Fruit fly (Drosophila melanogaster) whole organism, wandering third instar larva: Measurements from ENCODE around the gene CG17168.
A peak's percentile ranks its signal among the peaks of the same experiment; 100 is the strongest.

Source experiments
- Abd-B ChIP-seq: fragments of >200 bp; optimal IDR thresholded peaks from 2 replicates; lab custom pipeline; 2017; ENCODE audit warnings: missing biosample characterization, missing genetic modification characterization
- CG32264 ChIP-seq: fragments of 200-800 bp; sonication (Bioruptor generic); optimal IDR thresholded peaks from 2 replicates; lab custom pipeline; 2016; ENCODE audit warnings: missing biosample characterization, missing genetic modification characterization
- HLH106 ChIP-seq: fragments of 200-800 bp; optimal IDR thresholded peaks from 3 replicates; lab custom pipeline; 2019; ENCODE audit warnings: missing biosample characterization, mild to moderate bottlenecking, missing genetic modification characterization, moderate library complexity
- Hr78 ChIP-seq: fragments of >200 bp; optimal IDR thresholded peaks from 2 replicates; lab custom pipeline; 2017; ENCODE audit warnings: missing biosample characterization, missing genetic modification characterization
- Hr83 ChIP-seq: fragments of 200-300 bp; sonication (Bioruptor generic); optimal IDR thresholded peaks from 2 replicates; lab custom pipeline; 2016; ENCODE audit warnings: missing biosample characterization, mild to moderate bottlenecking, missing genetic modification characterization, moderate library complexity; ENCODE audit not compliant: poor library complexity, severe bottlenecking
- Mio ChIP-seq: sonication (Bioruptor generic); optimal IDR thresholded peaks from 2 replicates; lab custom pipeline; 2016; ENCODE audit warnings: missing biosample characterization, missing genetic modification characterization
- Myc ChIP-seq: fragments of >200 bp; optimal IDR thresholded peaks from 2 replicates; lab custom pipeline; 2017
- N ChIP-seq: fragments of >200 bp; optimal IDR thresholded peaks from 2 replicates; lab custom pipeline; 2018; ENCODE audit warnings: missing biosample characterization, missing external identifiers, missing genetic modification characterization
- OdsH ChIP-seq: fragments of 200-800 bp; sonication (Bioruptor generic); optimal IDR thresholded peaks from 2 replicates; lab custom pipeline; 2016; ENCODE audit warnings: missing biosample characterization, mild to moderate bottlenecking, missing genetic modification characterization
- Rel ChIP-seq, 2 experiments: fragments of 200-800 bp; sonication (Bioruptor generic) in 1 of 2; optimal IDR thresholded peaks; 2 replicates in 1 of 2; 3 replicates in 1 of 2; lab custom pipeline; 2016 to 2019; ENCODE audit warnings: mild to moderate bottlenecking in 2 of 2, missing biosample characterization in 2 of 2, missing genetic modification characterization in 2 of 2, moderate library complexity in 1 of 2
- Sp1 ChIP-seq: fragments of 200-800 bp; sonication (Bioruptor generic); optimal IDR thresholded peaks from 3 replicates; lab custom pipeline; 2019; ENCODE audit warnings: missing biosample characterization, mild to moderate bottlenecking, missing genetic modification characterization, moderate library complexity
- Vsx2 ChIP-seq: fragments of 200-300, 225-300 bp; sonication (Bioruptor generic); optimal IDR thresholded peaks from 2 replicates; lab custom pipeline; 2018; ENCODE audit warnings: missing biosample characterization, missing genetic modification characterization; ENCODE audit not compliant: partially characterized antibody
- br ChIP-seq: fragments of 200-800 bp; sonication (Bioruptor generic); optimal IDR thresholded peaks from 2 replicates; lab custom pipeline; 2016; ENCODE audit warnings: missing biosample characterization, missing genetic modification characterization
- dl ChIP-seq, 2 experiments: fragments of 175-275, 200-275 bp in 1 of 2; fragments of 200-275 bp in 1 of 2; sonication (Bioruptor generic); optimal IDR thresholded peaks; lab custom pipeline; 2018; ENCODE audit warnings: mild to moderate bottlenecking in 2 of 2, missing biosample characterization in 2 of 2, missing genetic modification characterization in 2 of 2, moderate library complexity in 2 of 2; ENCODE audit not compliant: partially characterized antibody in 2 of 2, insufficient read depth in 1 of 2
- dmrt93B ChIP-seq: fragments of 200-800 bp; sonication (Bioruptor generic); optimal IDR thresholded peaks from 2 replicates; lab custom pipeline; 2018; ENCODE audit warnings: missing biosample characterization, mild to moderate bottlenecking, missing genetic modification characterization
- ey ChIP-seq: fragments of 200-800 bp; sonication (Bioruptor generic); optimal IDR thresholded peaks from 2 replicates; lab custom pipeline; 2016; ENCODE audit warnings: missing biosample characterization, missing genetic modification characterization
- foxo ChIP-seq, 2 experiments: fragments of 200-800 bp; sonication (Bioruptor generic); optimal IDR thresholded peaks; 2 replicates in 1 of 2; 3 replicates in 1 of 2; lab custom pipeline; 2016 to 2017; ENCODE audit warnings: missing biosample characterization in 2 of 2, missing genetic modification characterization in 2 of 2
- pan ChIP-seq: fragments of >200 bp; optimal IDR thresholded peaks from 2 replicates; lab custom pipeline; 2017
- psq ChIP-seq: fragments of 200-800 bp; sonication (Bioruptor generic); optimal IDR thresholded peaks from 3 replicates; lab custom pipeline; 2017; ENCODE audit warnings: missing biosample characterization, mild to moderate bottlenecking, missing genetic modification characterization, moderate library complexity
- sage ChIP-seq: fragments of 200-800 bp; sonication (Bioruptor generic); optimal IDR thresholded peaks from 2 replicates; lab custom pipeline; 2016; ENCODE audit warnings: missing biosample characterization, mild to moderate bottlenecking, missing genetic modification characterization
- tai ChIP-seq: sonication (Bioruptor generic); optimal IDR thresholded peaks from 2 replicates; lab custom pipeline; 2016; ENCODE audit warnings: missing biosample characterization, missing genetic modification characterization
- usp ChIP-seq: fragments of >200 bp; optimal IDR thresholded peaks from 2 replicates; lab custom pipeline; 2017; ENCODE audit warnings: missing biosample characterization, missing genetic modification characterization
- woc ChIP-seq: sonication (Bioruptor generic); optimal IDR thresholded peaks from 2 replicates; lab custom pipeline; 2016; ENCODE audit warnings: missing biosample characterization, mild to moderate bottlenecking, missing genetic modification characterization

The CG17168 gene

dm6 chrX:23082407-23082905 lies at the start of gene CG17168, which contains the start of gene CG17163:
Gene CG17168 (plus strand): TSS chrX:23082738.
Gene CG17163 (minus strand): TSS chrX:23082709.
- TF ChIP-seq Rel (GFP tag; optimal IDR thresholded peaks at IDR 0.05; lab: Kevin White, UChicago) = no peak
- peak; percentile 46 for TF ChIP-seq Rel (tag; optimal IDR thresholded peaks at IDR 0.05; lab: Kevin White, UChicago)
- TF ChIP-seq woc = no peak

DNA sequence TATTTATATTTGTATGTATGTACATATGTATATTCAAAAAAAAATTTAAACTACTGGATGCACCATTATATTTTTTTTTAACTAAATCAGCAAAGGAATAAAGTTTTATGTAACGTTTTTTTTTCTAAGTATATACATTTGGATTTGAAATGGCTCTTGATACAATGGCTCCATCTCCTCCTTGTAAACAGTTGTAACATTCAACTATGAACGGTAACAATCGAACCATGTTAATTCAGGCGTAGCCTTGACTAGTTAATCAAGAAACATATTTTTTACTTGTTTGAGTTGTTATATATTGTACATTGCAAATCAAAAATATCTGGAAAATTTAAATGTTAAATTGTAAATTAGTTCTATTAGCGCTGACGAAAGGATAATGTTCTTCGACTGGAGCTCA lies 46.8 kb upstream of the CG17168 start, which contains the start of gene CG12061:
Gene CG12061, plus strand, starts transcription at position 301 of the 400 bp plus-strand sequence.
- TF ChIP-seq dmrt93B (GFP tag; lab: Kevin White, UChicago) (no peak), Vsx2 (GFP tag; lab: Kevin White, UChicago) (no peak), psq (GFP tag; lab: Kevin White, UChicago) (no peak), ey (GFP tag; lab: Kevin White, UChicago) (no peak), br (GFP tag; lab: Kevin White, UChicago) (no peak), OdsH (no peak), N (GFP tag; lab: Kevin White, UChicago) (no peak), pan (lab: Kevin White, UChicago) (no peak), HLH106 (tag; lab: Kevin White, UChicago) (no peak), tai (no peak), dl (GFP tag; optimal IDR thresholded peaks at IDR 0.05; lab: Kevin White, UChicago; ENCODE audit: insufficient read depth in 1 of 2, partially characterized antibody in 2 of 2) (no peak), Sp1 (GFP tag; lab: Kevin White, UChicago) (no peak), Abd-B (no peak), sage (no peak)

dm6 chrX:23067521-23068459 lies 14.7 kb upstream of the CG17168 start, which contains the start of gene CG17167:
Gene CG17167 (plus strand): TSS chrX:23068301.
- TF ChIP-seq woc (no peak), Rel (GFP tag; optimal IDR thresholded peaks at IDR 0.05; lab: Kevin White, UChicago) (no peak), Rel (tag; optimal IDR thresholded peaks at IDR 0.05; lab: Kevin White, UChicago) (peak; percentile 85), CG32264 (GFP tag; lab: Kevin White, UChicago) (no peak)

DNA sequence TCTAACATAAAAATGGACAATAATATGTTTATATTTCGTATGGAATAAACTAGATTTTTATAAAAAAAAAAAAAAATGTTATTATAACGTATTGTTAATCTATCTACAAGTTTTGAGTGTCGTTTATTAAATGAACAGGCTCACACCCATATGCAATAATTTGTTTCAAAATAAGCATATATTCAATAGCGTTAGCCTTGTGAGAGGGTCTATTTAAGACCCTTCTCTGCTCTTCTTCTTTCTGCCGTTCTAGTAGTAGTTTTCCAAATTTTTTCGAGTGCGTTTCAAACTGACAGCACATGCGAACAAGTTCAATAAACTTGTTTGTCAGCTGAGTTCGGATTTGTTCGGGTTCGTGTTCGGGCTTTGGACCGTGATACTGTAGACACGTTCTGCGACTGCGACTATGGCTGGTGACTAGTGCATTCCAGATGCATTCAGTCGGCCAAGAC lies 11.3 kb upstream of the CG17168 start:
- TF ChIP-seq Myc (no peak), usp (GFP tag; lab: Kevin White, UChicago) (no peak), woc (peak; percentile 1), Hr78 (GFP tag; lab: Kevin White, UChicago) (no peak), Sp1 (GFP tag; lab: Kevin White, UChicago) (peak; percentile 1), N (GFP tag; lab: Kevin White, UChicago) (no peak), HLH106 (tag; lab: Kevin White, UChicago) (peak; percentile 27), dmrt93B (GFP tag; lab: Kevin White, UChicago) (peak; percentile 22), tai (no peak), Mio (GFP tag; lab: Kevin White, UChicago) (no peak), foxo (GFP tag; optimal IDR thresholded peaks at IDR 0.05; lab: Kevin White, UChicago) (peak in 1 of 2 experiments; percentile 12)

- TF ChIP-seq N (GFP tag; lab: Kevin White, UChicago) (no peak), Rel (GFP tag; optimal IDR thresholded peaks at IDR 0.05; lab: Kevin White, UChicago) (no peak), Rel (tag; optimal IDR thresholded peaks at IDR 0.05; lab: Kevin White, UChicago) (peak; percentile 12)
These were observed 9.1 kb upstream of the CG17168 start for dm6 chrX:23073402-23073801.

- no peak for TF ChIP-seq Hr83 (GFP tag; lab: Kevin White, UChicago)
These were observed 1.8 kb downstream of the CG17168 start, which contains the start of gene CG17169 for dm6 chrX:23084372-23084771. Gene CG17169 (plus strand): TSS chrX:23084672.
